Worm (Caenorhabditis elegans) whole organism, early embryonic: ENCODE measurements around the gene F47B8.5.

Source experiments
- ama-1 ChIP-seq: fragments of 150-350 bp; optimal IDR thresholded peaks from 2 replicates; lab custom pipeline; 2014
- ets-7 ChIP-seq: sonication (generic microtip); optimal IDR thresholded peaks from 2 replicates; lab custom pipeline; 2016; ENCODE audit warnings: missing genotype, missing genetic modification characterization, missing compliant biosample characterization
- hmbx-1 ChIP-seq: sonication (generic microtip); optimal IDR thresholded peaks from 2 replicates; lab custom pipeline; 2016; ENCODE audit warnings: mild to moderate bottlenecking, missing genetic modification characterization, missing compliant biosample characterization
- tbx-11 ChIP-seq: fragments of 200-800 bp; sonication (Bioruptor generic); IDR thresholded peaks from 2 replicates; pipeline ENCODE4 v1.3.6; 2022; ENCODE audit warnings: missing genetic modification characterization, missing compliant biosample characterization

DNA sequence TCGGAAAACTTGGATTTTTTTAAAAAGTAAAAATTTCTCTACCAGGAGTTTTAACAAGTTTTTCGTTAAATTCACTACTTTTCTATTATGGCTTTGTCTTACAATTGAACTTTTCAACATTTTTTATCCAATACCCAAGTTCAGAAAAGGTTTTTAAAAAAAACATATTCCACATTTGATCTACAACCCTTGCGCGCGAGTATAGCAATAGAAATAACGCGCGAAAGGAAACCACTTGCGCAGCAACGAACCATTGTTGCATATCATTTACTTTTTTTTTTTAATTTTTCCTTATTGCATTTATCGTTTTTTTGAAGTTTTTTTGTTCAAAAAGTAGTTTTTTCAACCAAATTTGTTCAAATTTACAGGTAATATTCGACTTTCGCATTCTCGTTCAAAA, 41.9 kb downstream of the F47B8.5 start, which contains the start of gene F40G12.11:
- TF ChIP-seq ama-1 (lab: Kevin White, UChicago): no peak
- TF ChIP-seq ets-7: no peak
- TF ChIP-seq tbx-11 (GFP tag; lab: Robert Waterston, UW): no peak
- TF ChIP-seq hmbx-1 (tag; lab: Kevin White, UChicago): no peak
